Worm (Caenorhabditis elegans): ENCODE measurements around the gene add-2.
A peak's percentile ranks its signal among the peaks of the same experiment; 100 is the strongest.

The add-2 gene

ce11 chrV:11993706-11994345 is 19.4 kb downstream of the add-2 start, which contains the start of the genes cyl-1 and C52E4.7 (continued):
- TF ChIP-seq nhr-11 (tag; optimal IDR thresholded peaks at IDR 0.05) (no peak), ceh-88 (GFP tag; IDR thresholded peaks at IDR 0.05) (no peak), sox-4 (tag; optimal IDR thresholded peaks at IDR 0.05) (no peak), ztf-4 (tag; optimal IDR thresholded peaks at IDR 0.05) (no peak), aha-1 (tag; optimal IDR thresholded peaks at IDR 0.05) (no peak), tbx-2 (tag; optimal IDR thresholded peaks at IDR 0.05) (peak; percentile 34), nhr-19 (GFP tag; conservative IDR thresholded peaks at IDR 0.05) (0 out of 2 replicates have a peak, but pooled peaks have one; percentile 3), lin-35 (GFP tag; optimal IDR thresholded peaks at IDR 0.05) (peak; percentile 69 to 81), fkh-8 (tag; optimal IDR thresholded peaks at IDR 0.05) (peak; percentile 53), elt-2 (tag; optimal IDR thresholded peaks at IDR 0.05) (no peak), mef-2 (tag; optimal IDR thresholded peaks at IDR 0.05) (no peak), ceh-82 (tag; optimal IDR thresholded peaks at IDR 0.05) (peak in 2 of 3 experiments; percentile 35 to 40), nhr-90 (tag; optimal IDR thresholded peaks at IDR 0.05; ENCODE audit: poor library complexity) (no peak), xbp-1 (tag; optimal IDR thresholded peaks at IDR 0.05) (peak; percentile 46), aly-2 (tag; optimal IDR thresholded peaks at IDR 0.05) (no peak), unc-30 (tag; optimal IDR thresholded peaks at IDR 0.05) (no peak), vab-15 (tag; optimal IDR thresholded peaks at IDR 0.05) (no peak), fkh-4 (tag; optimal IDR thresholded peaks at IDR 0.05; ENCODE audit: borderline replicate concordance) (no peak), nhr-20 (tag; optimal IDR thresholded peaks at IDR 0.05) (peak; percentile 52), ceh-8 (GFP tag; optimal IDR thresholded peaks at IDR 0.05) (no peak), Y116A8C.19 (tag; optimal IDR thresholded peaks at IDR 0.05; ENCODE audit: borderline replicate concordance) (no peak), ceh-63 (GFP tag; optimal IDR thresholded peaks at IDR 0.05) (no peak), ztf-11 (tag; optimal IDR thresholded peaks at IDR 0.05) (no peak), unc-130 (tag; optimal IDR thresholded peaks at IDR 0.05) (peak; percentile 41), nhr-237 (tag; optimal IDR thresholded peaks at IDR 0.05) (no peak), mab-9 (GFP tag; IDR thresholded peaks at IDR 0.05) (no peak), rnt-1 (tag; optimal IDR thresholded peaks at IDR 0.05) (peak; percentile 26), C16A3.4 (tag; optimal IDR thresholded peaks at IDR 0.05) (peak; percentile 50), efl-1 (optimal IDR thresholded peaks at IDR 0.05) (peak; percentile 71 to 74), efl-1 (GFP tag; optimal IDR thresholded peaks at IDR 0.05 in 1 of 2) (peak; percentile 65 to 87), ama-1 (optimal IDR thresholded peaks at IDR 0.05) (no peak), ceh-90 (tag; optimal IDR thresholded peaks at IDR 0.05) (no peak), nhr-71 (tag; optimal IDR thresholded peaks at IDR 0.05) (peak; percentile 71), C34B4.2 (tag; optimal IDR thresholded peaks at IDR 0.05) (no peak), dpl-1 (GFP tag; optimal IDR thresholded peaks at IDR 0.05) (peak; percentile 46 to 73 (median 61))

DNA sequence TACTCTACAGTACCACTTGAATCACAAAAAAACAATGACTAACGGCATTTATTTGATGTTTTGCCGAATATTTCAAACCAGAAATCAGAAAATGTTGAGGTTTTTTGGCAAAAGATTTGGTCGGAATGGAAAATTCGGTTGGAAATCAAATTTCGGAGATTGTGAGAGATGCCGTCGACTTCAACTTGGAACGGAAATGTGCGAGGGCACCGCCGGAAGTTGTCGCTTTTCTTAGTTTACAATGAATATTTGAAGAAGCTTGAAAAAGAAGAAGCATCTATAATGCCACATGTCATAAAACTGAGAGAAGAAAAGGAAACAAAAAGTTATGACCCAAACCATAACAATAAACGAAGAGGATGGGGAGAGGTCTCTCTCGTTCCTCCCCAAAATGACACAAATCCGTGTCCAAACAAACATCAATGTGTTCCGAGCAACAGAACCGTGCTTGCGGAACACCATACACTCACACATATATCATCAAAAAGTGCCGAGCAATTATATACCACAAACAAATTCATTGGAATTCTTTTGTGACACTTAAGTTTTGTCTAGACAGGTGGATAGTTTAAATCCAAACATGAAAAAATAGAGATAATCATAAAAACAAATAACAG is 22.6 kb downstream of the add-2 start:
- TF ChIP-seq efl-1 (optimal IDR thresholded peaks at IDR 0.05) (peak in 1 of 2 experiments; percentile 2), efl-1 (GFP tag; optimal IDR thresholded peaks at IDR 0.05 in 1 of 2) (no peak), isw-1 (GFP tag; IDR thresholded peaks at IDR 0.05) (no peak), lin-14 (GFP tag; optimal IDR thresholded peaks at IDR 0.05) (peak; percentile 59), efl-3 (GFP tag; optimal IDR thresholded peaks at IDR 0.05) (no peak), fkh-10 (GFP tag; optimal IDR thresholded peaks at IDR 0.05) (peak; percentile 93), lsy-2 (tag; optimal IDR thresholded peaks at IDR 0.05) (no peak), pax-3 (tag; optimal IDR thresholded peaks at IDR 0.05) (no peak), jun-1 (tag; optimal IDR thresholded peaks at IDR 0.05) (no peak), nhr-47 (tag; optimal IDR thresholded peaks at IDR 0.05) (peak; percentile 4), lin-15B (tag; optimal IDR thresholded peaks at IDR 0.05) (no peak), hlh-4 (tag; optimal IDR thresholded peaks at IDR 0.05) (no peak), C04F5.9 (tag; optimal IDR thresholded peaks at IDR 0.05) (no peak), zip-4 (GFP tag; optimal IDR thresholded peaks at IDR 0.05) (no peak), rnt-1 (tag; optimal IDR thresholded peaks at IDR 0.05) (no peak), nhr-11 (tag; optimal IDR thresholded peaks at IDR 0.05) (no peak), ceh-63 (GFP tag; optimal IDR thresholded peaks at IDR 0.05) (no peak)
